Fruit fly (Drosophila melanogaster) whole organism, embryonic: ENCODE measurements around the gene CG14507.

Experiments used
- B-H1 ChIP-seq: fragments of 200-800 bp; sonication (Bioruptor generic); IDR thresholded peaks from 3 replicates; pipeline ENCODE4 v1.3.6; 2022; ENCODE audit warnings: missing biosample characterization, missing genetic modification characterization
- Bdp1 ChIP-seq: fragments of 200-800 bp; sonication (Bioruptor generic); optimal IDR thresholded peaks from 3 replicates; lab custom pipeline; 2016; ENCODE audit warnings: missing biosample characterization, missing genetic modification characterization
- CG10543 ChIP-seq: fragments of 200-800 bp; sonication (Bioruptor generic); optimal IDR thresholded peaks from 3 replicates; lab custom pipeline; 2017; ENCODE audit warnings: missing biosample characterization, mild to moderate bottlenecking, missing genetic modification characterization, moderate library complexity
- CG11247 ChIP-seq: fragments of 200-800 bp; sonication (Bioruptor generic); IDR thresholded peaks from 2 replicates; pipeline ENCODE4 v1.3.6; 2022; ENCODE audit warnings: missing biosample characterization, missing genetic modification characterization
- CG12071 ChIP-seq: fragments of 200-800 bp; sonication (Bioruptor generic); optimal IDR thresholded peaks from 3 replicates; lab custom pipeline; 2018; ENCODE audit warnings: missing biosample characterization, mild to moderate bottlenecking, missing genetic modification characterization
- CG12769 ChIP-seq: fragments of 200-800 bp; sonication (Bioruptor generic); optimal IDR thresholded peaks from 2 replicates; lab custom pipeline; 2019; ENCODE audit warnings: missing biosample characterization, mild to moderate bottlenecking, missing genetic modification characterization, moderate library complexity
- CG13624 ChIP-seq: fragments of 200-800 bp; sonication (Bioruptor generic); optimal IDR thresholded peaks from 2 replicates; lab custom pipeline; 2016; ENCODE audit warnings: missing biosample characterization, missing genetic modification characterization
- CG1602 ChIP-seq: fragments of 200-800 bp; sonication (Bioruptor generic); optimal IDR thresholded peaks from 3 replicates; lab custom pipeline; 2016; ENCODE audit warnings: missing biosample characterization, missing genetic modification characterization
- CG17802 ChIP-seq: fragments of 200-800 bp; sonication (Bioruptor generic); optimal IDR thresholded peaks from 2 replicates; lab custom pipeline; 2018; ENCODE audit warnings: missing biosample characterization, mild to moderate bottlenecking, missing genetic modification characterization, moderate library complexity
- CG18011 ChIP-seq: fragments of 200-800 bp; sonication (Bioruptor generic); optimal IDR thresholded peaks from 2 replicates; lab custom pipeline; 2017; ENCODE audit warnings: missing biosample characterization, missing genetic modification characterization, mild to moderate bottlenecking, moderate library complexity, missing genotype
- CG1832 ChIP-seq: fragments of 200-800 bp; sonication (Bioruptor generic); optimal IDR thresholded peaks from 2 replicates; lab custom pipeline; 2017; ENCODE audit warnings: missing biosample characterization, mild to moderate bottlenecking, missing genetic modification characterization, inconsistent platforms
- CG18619 ChIP-seq: fragments of 200-800 bp; sonication (Bioruptor generic); optimal IDR thresholded peaks from 3 replicates; lab custom pipeline; 2017; ENCODE audit warnings: missing biosample characterization, mild to moderate bottlenecking, missing genetic modification characterization
- CG31388 ChIP-seq: fragments of 200-800 bp; sonication (Bioruptor generic); optimal IDR thresholded peaks from 2 replicates; lab custom pipeline; 2016; ENCODE audit warnings: missing biosample characterization, missing genetic modification characterization
- CG33213 ChIP-seq: fragments of 200-800 bp; sonication (Bioruptor generic); optimal IDR thresholded peaks from 3 replicates; lab custom pipeline; 2016; ENCODE audit warnings: missing biosample characterization, missing genetic modification characterization
- CG6175 ChIP-seq: fragments of 200-800 bp; sonication (Bioruptor generic); IDR thresholded peaks from 3 replicates; pipeline ENCODE4 v1.3.6; 2022; ENCODE audit warnings: missing biosample characterization, missing genetic modification characterization
- CG6791 ChIP-seq: fragments of 200-800 bp; sonication (Bioruptor generic); IDR thresholded peaks from 3 replicates; pipeline ENCODE4 v1.3.6; 2022; ENCODE audit warnings: missing biosample characterization, missing genetic modification characterization; ENCODE audit not compliant: partially characterized antibody
- CG8478 ChIP-seq: fragments of >200 bp; optimal IDR thresholded peaks from 2 replicates; lab custom pipeline; 2018
- CG8765 ChIP-seq: fragments of 200-800 bp; sonication (Bioruptor generic); IDR thresholded peaks from 2 replicates; pipeline ENCODE4 v1.3.6; 2022; ENCODE audit warnings: missing biosample characterization, missing genetic modification characterization
- Dip3 ChIP-seq: fragments of 200-800 bp; sonication (Bioruptor generic); optimal IDR thresholded peaks from 3 replicates; lab custom pipeline; 2016; ENCODE audit warnings: missing biosample characterization, missing genetic modification characterization
- Drgx ChIP-seq: fragments of 200-800 bp; sonication (Bioruptor generic); IDR thresholded peaks from 2 replicates; pipeline ENCODE4 v1.3.6; 2022; ENCODE audit warnings: missing biosample characterization, missing genetic modification characterization
- Eip74EF ChIP-seq, 2 experiments: fragments of 200-800 bp in 1 of 2; fragments of >200 bp in 1 of 2; sonication (Bioruptor generic) in 1 of 2; optimal IDR thresholded peaks; 2 replicates each; lab custom pipeline; 2017 to 2019; ENCODE audit warnings: missing biosample characterization in 2 of 2, missing genetic modification characterization in 2 of 2, mild to moderate bottlenecking in 1 of 2, moderate library complexity in 1 of 2
- Ets65A ChIP-seq: fragments of 200-800 bp; sonication (Bioruptor generic); peaks from one replicate; lab custom pipeline; 2016; ENCODE audit warnings: missing biosample characterization, missing genetic modification characterization
- Fer2 ChIP-seq: fragments of 200-800 bp; sonication (Bioruptor generic); optimal IDR thresholded peaks from 2 replicates; lab custom pipeline; 2018; ENCODE audit warnings: missing biosample characterization, mild to moderate bottlenecking, missing genetic modification characterization, moderate library complexity
- H2.0 ChIP-seq: fragments of 200-800 bp; sonication (Bioruptor generic); IDR thresholded peaks from 2 replicates; pipeline ENCODE4 v1.3.6; 2022; ENCODE audit warnings: missing biosample characterization, missing genetic modification characterization
- Meics ChIP-seq: fragments of 200-800 bp; sonication (Bioruptor generic); optimal IDR thresholded peaks from 2 replicates; lab custom pipeline; 2017; ENCODE audit warnings: missing biosample characterization, mild to moderate bottlenecking, missing genetic modification characterization
- NC2α ChIP-seq: fragments of 200-800 bp; sonication (Bioruptor generic); optimal IDR thresholded peaks from 2 replicates; lab custom pipeline; 2016; ENCODE audit warnings: missing biosample characterization, missing genetic modification characterization
- Poxn ChIP-seq: fragments of 200-800 bp; sonication (Bioruptor generic); IDR thresholded peaks from 2 replicates; pipeline ENCODE4 v1.3.6; 2022; ENCODE audit warnings: missing biosample characterization, missing genetic modification characterization
- Spps ChIP-seq: fragments of 200-800 bp; sonication (Bioruptor generic); optimal IDR thresholded peaks from 2 replicates; lab custom pipeline; 2018; ENCODE audit warnings: missing biosample characterization, mild to moderate bottlenecking, missing genetic modification characterization
- Sry-β ChIP-seq: fragments of 200-800 bp; sonication (Bioruptor generic); optimal IDR thresholded peaks from 2 replicates; lab custom pipeline; 2018; ENCODE audit warnings: missing biosample characterization, mild to moderate bottlenecking, missing genetic modification characterization, moderate library complexity
- Sry-δ ChIP-seq: fragments of 200-800 bp; sonication (Bioruptor generic); optimal IDR thresholded peaks from 2 replicates; lab custom pipeline; 2016; ENCODE audit warnings: missing biosample characterization, missing genetic modification characterization
- Xrp1 ChIP-seq: fragments of 200-800 bp; sonication (Bioruptor generic); IDR thresholded peaks from 2 replicates; pipeline ENCODE4 v1.3.6; 2022; ENCODE audit warnings: missing biosample characterization, missing genetic modification characterization
- al ChIP-seq: fragments of 200-800 bp; sonication (Bioruptor generic); IDR thresholded peaks from 2 replicates; pipeline ENCODE4 v1.3.6; 2022; ENCODE audit warnings: missing biosample characterization, missing genetic modification characterization
- ara ChIP-seq: fragments of 200-800 bp; sonication (Bioruptor generic); IDR thresholded peaks from 2 replicates; pipeline ENCODE4 v1.3.6; 2022; ENCODE audit warnings: missing biosample characterization, missing genetic modification characterization
- chif ChIP-seq, 2 experiments: fragments of 200-800 bp; sonication (Bioruptor generic); optimal IDR thresholded peaks; 3 replicates each; lab custom pipeline; 2016; ENCODE audit warnings: missing biosample characterization in 2 of 2, missing genetic modification characterization in 2 of 2
- chinmo ChIP-seq: fragments of 200-800 bp; sonication (Bioruptor generic); IDR thresholded peaks from 4 replicates; pipeline ENCODE4 v1.3.6; 2022; ENCODE audit warnings: missing biosample characterization, missing genetic modification characterization; ENCODE audit not compliant: partially characterized antibody
- chm ChIP-seq: fragments of 200-800 bp; sonication (Bioruptor generic); IDR thresholded peaks from 2 replicates; pipeline ENCODE4 v1.3.6; 2022; ENCODE audit warnings: missing biosample characterization, missing genetic modification characterization
- ems ChIP-seq: fragments of 200-800 bp; sonication (Bioruptor generic); optimal IDR thresholded peaks from 3 replicates; lab custom pipeline; 2016; ENCODE audit warnings: missing biosample characterization, missing genetic modification characterization
- gsb-n ChIP-seq: fragments of 200-800 bp; sonication (Bioruptor generic); optimal IDR thresholded peaks from 3 replicates; lab custom pipeline; 2018; ENCODE audit warnings: missing biosample characterization, mild to moderate bottlenecking, missing genetic modification characterization
- hth ChIP-seq: fragments of >200 bp; optimal IDR thresholded peaks from 2 replicates; lab custom pipeline; 2017; ENCODE audit warnings: inconsistent platforms
- inv ChIP-seq: fragments of 200-800 bp; sonication (Bioruptor generic); IDR thresholded peaks from 2 replicates; pipeline ENCODE4 v1.3.6; 2022; ENCODE audit warnings: missing biosample characterization, missing genetic modification characterization; ENCODE audit not compliant: partially characterized antibody
- pb ChIP-seq: fragments of 200-800 bp; sonication (Bioruptor generic); optimal IDR thresholded peaks from 3 replicates; lab custom pipeline; 2016; ENCODE audit warnings: missing biosample characterization, missing genetic modification characterization
- pnt ChIP-seq: fragments of 200-800 bp; sonication (Bioruptor generic); optimal IDR thresholded peaks from 3 replicates; lab custom pipeline; 2016; ENCODE audit warnings: missing biosample characterization, missing genetic modification characterization
- repo ChIP-seq: fragments of 200-800 bp; sonication (Bioruptor generic); optimal IDR thresholded peaks from 2 replicates; lab custom pipeline; 2016; ENCODE audit warnings: missing biosample characterization, missing genetic modification characterization
- row ChIP-seq: fragments of 200-800 bp; sonication (Bioruptor generic); IDR thresholded peaks from 3 replicates; pipeline ENCODE4 v1.3.6; 2022; ENCODE audit warnings: missing biosample characterization, missing genetic modification characterization
- sc ChIP-seq, 3 experiments: fragments of >200 bp in 2 of 3; fragments of 200-800 bp in 1 of 3; sonication (Bioruptor generic) in 1 of 3; optimal IDR thresholded peaks; 2 replicates in 2 of 3; 3 replicates in 1 of 3; lab custom pipeline; 2017; ENCODE audit warnings: mild to moderate bottlenecking in 1 of 3, missing biosample characterization in 1 of 3, missing genetic modification characterization in 1 of 3, missing genetic modification reagents in 1 of 3
- seq ChIP-seq: fragments of 200-800 bp; sonication (Bioruptor generic); IDR thresholded peaks from 2 replicates; pipeline ENCODE4 v1.3.6; 2022; ENCODE audit warnings: missing biosample characterization, missing genetic modification characterization
- sima ChIP-seq: fragments of 200-800 bp; sonication (Bioruptor generic); optimal IDR thresholded peaks from 2 replicates; lab custom pipeline; 2016; ENCODE audit warnings: missing biosample characterization, missing genetic modification characterization
- slp2 ChIP-seq: fragments of 200-800 bp; sonication (Bioruptor generic); optimal IDR thresholded peaks from 2 replicates; lab custom pipeline; 2016; ENCODE audit warnings: missing biosample characterization, missing genetic modification characterization
- tgo ChIP-seq: fragments of 200-800 bp; sonication (Bioruptor generic); IDR thresholded peaks from 3 replicates; pipeline ENCODE4 v1.3.6; 2022; ENCODE audit warnings: missing biosample characterization, missing genetic modification characterization
- tin ChIP-seq: fragments of 200-800 bp; sonication (Bioruptor generic); optimal IDR thresholded peaks from 3 replicates; lab custom pipeline; 2016; ENCODE audit warnings: missing biosample characterization, missing genetic modification characterization
- toy ChIP-seq: fragments of 200-800 bp; sonication (Bioruptor generic); IDR thresholded peaks from 2 replicates; pipeline ENCODE4 v1.3.6; 2022; ENCODE audit warnings: missing biosample characterization, missing genetic modification characterization
- wdn ChIP-seq: fragments of 200-800 bp; sonication (Bioruptor generic); IDR thresholded peaks from 2 replicates; pipeline ENCODE4 v1.3.6; 2022; ENCODE audit warnings: missing biosample characterization, missing genetic modification characterization

CG14507 gene

DNA sequence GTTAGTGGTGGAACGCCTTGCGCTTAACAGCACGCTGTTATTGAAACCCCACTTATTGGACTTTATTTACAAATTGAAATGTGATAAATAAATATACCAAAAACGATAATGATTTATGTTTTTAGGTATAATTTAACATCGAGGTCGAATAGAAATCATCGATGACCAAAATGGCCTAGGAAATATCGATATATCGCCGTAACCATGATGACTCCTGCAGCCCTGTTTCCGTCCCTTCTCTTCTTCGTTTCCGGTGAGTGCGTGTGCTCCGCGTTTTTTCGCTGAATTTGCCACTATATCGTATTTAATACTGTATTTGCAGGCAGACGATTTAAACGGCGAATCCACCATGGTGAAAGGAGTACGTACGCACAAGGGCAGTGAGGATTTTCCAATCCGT is 7.6 kb downstream of the CG14507 start, which contains the start of gene eEF1gamma (continued):
- TF ChIP-seq hth (lab: Kevin White, UChicago) (no peak), CG11247 (GFP tag; lab: Robert Waterston, UW) (peak; percentile 96), CG1602 (GFP tag; lab: Kevin White, UChicago) (peak; percentile 75), tin (peak; percentile 91), CG17802 (peak; percentile 82), CG8478 (lab: Kevin White, UChicago) (no peak), CG6791 (peak; percentile 96), H2.0 (GFP tag; lab: Robert Waterston, UW) (peak; percentile 94), ems (GFP tag; lab: Kevin White, UChicago) (peak; percentile 90), CG31388 (GFP tag; lab: Kevin White, UChicago) (peak; percentile 60), pb (GFP tag; lab: Kevin White, UChicago) (peak; percentile 96), CG6175 (GFP tag; lab: Robert Waterston, UW) (peak; percentile 95), Drgx (GFP tag; lab: Robert Waterston, UW) (peak; percentile 70), CG10543 (GFP tag; lab: Kevin White, UChicago) (peak; percentile 98), Poxn (GFP tag; lab: Robert Waterston, UW) (peak; percentile 69), inv (GFP tag; lab: Robert Waterston, UW) (peak; percentile 92), gsb-n (tag; lab: Kevin White, UChicago) (peak; percentile 90), CG13624 (GFP tag; lab: Kevin White, UChicago) (peak; percentile 97), slp2 (GFP tag; lab: Kevin White, UChicago) (peak; percentile 91), Sry-δ (peak; percentile 95), chif (GFP tag; optimal IDR thresholded peaks at IDR 0.05; lab: Kevin White, UChicago) (peak; percentile 90 to 97), chm (peak; percentile 98), Fer2 (tag; lab: Kevin White, UChicago) (peak; percentile 93), CG12769 (tag; lab: Kevin White, UChicago) (peak; percentile 90), Meics (peak; percentile 98), row (GFP tag; lab: Robert Waterston, UW) (peak; percentile 79), CG1832 (no peak), NC2α (peak; percentile 93), wdn (GFP tag; lab: Robert Waterston, UW) (peak; percentile 89), Sry-β (GFP tag; lab: Kevin White, UChicago) (peak; percentile 67), CG18011 (GFP tag; lab: Kevin White, UChicago) (peak; percentile 88), pnt (GFP tag; lab: Kevin White, UChicago) (peak; percentile 60), Ets65A (GFP tag; lab: Kevin White, UChicago) (peak; percentile 99), seq (GFP tag; lab: Robert Waterston, UW) (peak; percentile 92), ara (peak; percentile 90), Dip3 (peak; percentile 88), CG18619 (GFP tag; lab: Kevin White, UChicago) (peak; percentile 98), tgo (GFP tag; lab: Robert Waterston, UW) (peak; percentile 93), al (GFP tag; lab: Robert Waterston, UW) (peak; percentile 91), repo (GFP tag; lab: Kevin White, UChicago) (peak; percentile 95), toy (peak; percentile 89), sc (optimal IDR thresholded peaks at IDR 0.05; lab: Kevin White, UChicago) (no peak), sc (GFP tag; optimal IDR thresholded peaks at IDR 0.05; lab: Kevin White, UChicago) (peak; percentile 92), Xrp1 (GFP tag; lab: Robert Waterston, UW) (peak; percentile 67), CG33213 (GFP tag; lab: Kevin White, UChicago) (peak; percentile 97), Spps (tag; lab: Kevin White, UChicago) (peak; percentile 79), Bdp1 (peak; percentile 90), CG12071 (GFP tag; lab: Kevin White, UChicago) (peak; percentile 97), chinmo (GFP tag; lab: Robert Waterston, UW) (peak; percentile 91; the same call in 2 of the 4 replicates), sima (GFP tag; lab: Kevin White, UChicago) (peak; percentile 94), CG8765 (peak; percentile 84), B-H1 (GFP tag; lab: Robert Waterston, UW) (peak; percentile 81), Eip74EF (GFP tag; optimal IDR thresholded peaks at IDR 0.05; lab: Kevin White, UChicago) (peak in 1 of 2 experiments; percentile 82)
